Worm (Caenorhabditis elegans): ENCODE results near the gene asp-2.

- TF ChIP-seq ceh-6 (GFP tag; optimal IDR thresholded peaks at IDR 0.05) (no peak), unc-86 (tag; optimal IDR thresholded peaks at IDR 0.05) (no peak), pha-4 (tag; optimal IDR thresholded peaks at IDR 0.05) (no peak), ama-1 (optimal IDR thresholded peaks at IDR 0.05) (no peak), syd-9 (tag; optimal IDR thresholded peaks at IDR 0.05) (no peak), pha-2 (tag; optimal IDR thresholded peaks at IDR 0.05) (no peak), unc-3 (GFP tag; conservative IDR thresholded peaks at IDR 0.05) (no peak), unc-3 (tag; optimal IDR thresholded peaks at IDR 0.05) (no peak), fkh-10 (GFP tag; optimal IDR thresholded peaks at IDR 0.05) (no peak), ceh-22 (tag; optimal IDR thresholded peaks at IDR 0.05) (no peak), ceh-30 (tag; optimal IDR thresholded peaks at IDR 0.05) (no peak)
Measured at ce11 chrV:9225675-9226144, 22.8 kb downstream of the asp-2 start, which contains the start of gene F07C3.2.

Measured in whole organism, late embryonic.